Worm (Caenorhabditis elegans) whole organism, midembryonic: Measurements from ENCODE around the gene cyp-34A9.

ENCODE experiments used
- T22C8.4 ChIP-seq: fragments of 200-800 bp; sonication (Bioruptor generic); IDR thresholded peaks from 2 replicates; pipeline ENCODE4 v1.3.6; 2022; ENCODE audit warnings: missing genetic modification characterization, missing compliant biosample characterization
- cog-1 ChIP-seq: sonication (generic microtip); optimal IDR thresholded peaks from 2 replicates; lab custom pipeline; 2016; ENCODE audit warnings: missing genetic modification characterization, missing compliant biosample characterization
- flt-1 ChIP-seq: fragments of 200-800 bp; sonication (Bioruptor generic); IDR thresholded peaks from 2 replicates; pipeline ENCODE4 v1.3.6; 2022; ENCODE audit warnings: missing genetic modification characterization, missing compliant biosample characterization
- klf-2 ChIP-seq: fragments of 200-800 bp; sonication (Bioruptor generic); conservative IDR thresholded peaks from 2 replicates; pipeline ENCODE4 v1.3.6; 2022; ENCODE audit warnings: missing genetic modification reagents, missing genetic modification characterization, missing compliant biosample characterization
- med-1 ChIP-seq: sonication (generic microtip); optimal IDR thresholded peaks from 2 replicates; lab custom pipeline; 2017; ENCODE audit warnings: missing genetic modification characterization, mild to moderate bottlenecking, missing compliant biosample characterization, antibody characterized with exemption, missing genetic modification reagents; ENCODE audit not compliant: insufficient read depth
- ref-1 ChIP-seq: fragments of 200-800 bp; sonication (Bioruptor generic); conservative IDR thresholded peaks from 2 replicates; pipeline ENCODE4 v1.3.6; 2022; ENCODE audit warnings: missing genetic modification reagents, missing genetic modification characterization, missing compliant biosample characterization
- tab-1 ChIP-seq: fragments of 200-800 bp; sonication (Bioruptor generic); IDR thresholded peaks from 2 replicates; pipeline ENCODE4 v1.3.6; 2022; ENCODE audit warnings: missing genetic modification characterization, missing compliant biosample characterization
- ztf-23 ChIP-seq: fragments of 200-800 bp; sonication (Bioruptor generic); IDR thresholded peaks from 2 replicates; pipeline ENCODE4 v1.3.6; 2022; ENCODE audit warnings: missing genetic modification reagents, missing genetic modification characterization, missing compliant biosample characterization
- ztf-29 ChIP-seq: fragments of 200-800 bp; sonication (Bioruptor generic); IDR thresholded peaks from 2 replicates; pipeline ENCODE4 v1.3.6; 2022; ENCODE audit warnings: missing genetic modification reagents, missing genetic modification characterization, missing compliant biosample characterization

The cyp-34A9 gene

DNA sequence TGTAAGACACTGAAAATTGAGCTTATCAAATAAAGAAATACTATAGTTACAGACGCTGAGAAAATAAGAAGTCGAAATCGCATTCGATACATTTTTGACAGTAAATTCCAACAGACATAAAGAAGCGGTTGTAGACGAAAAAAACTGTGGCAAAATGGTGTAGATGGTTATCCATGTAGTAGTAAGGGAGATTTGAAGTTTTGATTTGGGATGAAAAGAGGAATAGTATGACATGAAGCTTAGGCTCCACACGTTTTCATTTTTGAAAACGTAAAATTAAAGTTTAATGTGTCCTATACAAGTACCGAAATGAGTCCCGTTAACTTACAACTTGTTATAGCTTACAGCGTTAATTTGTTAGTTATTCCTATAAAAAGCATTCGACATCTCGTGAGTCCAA, 23.7 kb upstream of the cyp-34A9 start, which contains the start of gene K09D9.9:
TSS of gene K09D9.9 (minus strand) at position 101 of the 400 bp plus-strand sequence.
- TF ChIP-seq ztf-23 (GFP tag; lab: Robert Waterston, UW) = no peak
- no peak for TF ChIP-seq klf-2 (GFP tag; lab: Robert Waterston, UW)
- TF ChIP-seq tab-1 = no peak
- no peak for TF ChIP-seq ztf-29 (GFP tag; lab: Robert Waterston, UW)
- no peak for TF ChIP-seq T22C8.4 (GFP tag; lab: Robert Waterston, UW)
- TF ChIP-seq ref-1 = no peak
- TF ChIP-seq cog-1 (tag; lab: Kevin White, UChicago) = no peak
- TF ChIP-seq flt-1 (GFP tag; lab: Robert Waterston, UW) = no peak
- TF ChIP-seq med-1 = no peak

DNA sequence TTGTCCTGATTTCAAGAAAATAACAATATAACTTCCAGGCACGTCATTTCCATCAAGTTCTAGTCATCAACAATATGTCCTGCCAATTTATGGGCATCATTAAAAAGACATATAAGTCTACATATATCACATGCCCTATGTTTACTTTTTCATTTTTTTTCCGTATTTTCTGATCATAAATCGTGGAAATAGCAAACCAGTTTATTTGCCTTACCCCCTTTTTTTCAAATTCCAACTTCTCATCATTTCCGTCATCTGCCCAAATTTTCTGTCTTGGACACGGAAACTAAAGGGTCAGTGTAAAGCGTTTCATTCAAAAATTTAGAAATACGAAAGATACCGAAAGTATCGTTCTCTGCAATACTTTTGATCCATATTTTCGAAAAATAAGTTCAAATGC, 22.0 kb upstream of the cyp-34A9 start:
- TF ChIP-seq ztf-23 (GFP tag; lab: Robert Waterston, UW) (no peak), tab-1 (no peak), ztf-29 (GFP tag; lab: Robert Waterston, UW) (no peak), klf-2 (GFP tag; lab: Robert Waterston, UW) (no peak), ref-1 (no peak), T22C8.4 (GFP tag; lab: Robert Waterston, UW) (no peak), cog-1 (tag; lab: Kevin White, UChicago) (no peak), med-1 (no peak), flt-1 (GFP tag; lab: Robert Waterston, UW) (no peak)

DNA sequence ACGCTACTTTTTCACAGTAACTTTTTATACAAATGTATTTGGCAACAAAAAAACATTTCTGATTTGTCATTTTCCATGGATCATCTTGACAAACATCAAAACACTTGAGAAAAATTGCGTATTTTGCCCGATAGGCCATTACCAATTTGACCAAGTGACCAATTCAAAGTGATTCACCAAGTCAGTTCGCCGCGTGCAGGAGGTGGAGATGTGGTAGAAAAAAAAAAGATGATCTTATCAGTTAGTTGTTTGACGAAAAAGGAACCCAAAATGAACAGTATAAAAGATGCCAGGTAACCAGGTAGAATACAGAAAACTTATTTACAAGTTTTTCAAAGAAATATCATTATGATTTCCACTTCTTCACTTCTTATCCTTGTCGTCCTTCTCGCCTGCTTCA, 18.7 kb upstream of the cyp-34A9 start, which contains the start of gene nlp-27:
TSS of gene nlp-27 (plus strand) at position 309 of the 400 bp plus-strand sequence.
- TF ChIP-seq ref-1 (no peak), tab-1 (no peak), flt-1 (GFP tag; lab: Robert Waterston, UW) (no peak)

DNA sequence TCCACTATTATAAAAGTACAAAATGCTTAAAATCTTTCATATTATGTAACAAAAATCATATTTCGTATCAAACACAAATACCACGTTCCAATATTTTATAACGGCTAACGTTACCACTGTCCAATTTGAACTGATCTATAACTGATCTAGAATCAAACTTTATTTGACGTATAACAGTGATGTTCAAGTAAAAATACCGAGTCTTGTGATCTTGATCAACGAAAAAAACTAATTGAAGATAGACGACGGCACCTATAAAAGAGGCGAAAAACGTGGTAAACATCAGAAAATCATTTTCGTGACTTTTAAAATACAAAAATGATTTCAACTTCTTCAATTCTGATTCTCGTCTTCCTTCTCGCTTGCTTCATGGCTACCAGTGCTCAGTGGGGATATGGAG, 17.3 kb upstream of the cyp-34A9 start, which contains the start of gene nlp-28:
TSS of gene nlp-28 (plus strand) at position 285 of the 400 bp plus-strand sequence.
- TF ChIP-seq med-1 (no peak), klf-2 (GFP tag; lab: Robert Waterston, UW) (no peak), ref-1 (no peak), T22C8.4 (GFP tag; lab: Robert Waterston, UW) (no peak), cog-1 (tag; lab: Kevin White, UChicago) (no peak), ztf-23 (GFP tag; lab: Robert Waterston, UW) (no peak), tab-1 (no peak), flt-1 (GFP tag; lab: Robert Waterston, UW) (no peak), ztf-29 (GFP tag; lab: Robert Waterston, UW) (no peak)

DNA sequence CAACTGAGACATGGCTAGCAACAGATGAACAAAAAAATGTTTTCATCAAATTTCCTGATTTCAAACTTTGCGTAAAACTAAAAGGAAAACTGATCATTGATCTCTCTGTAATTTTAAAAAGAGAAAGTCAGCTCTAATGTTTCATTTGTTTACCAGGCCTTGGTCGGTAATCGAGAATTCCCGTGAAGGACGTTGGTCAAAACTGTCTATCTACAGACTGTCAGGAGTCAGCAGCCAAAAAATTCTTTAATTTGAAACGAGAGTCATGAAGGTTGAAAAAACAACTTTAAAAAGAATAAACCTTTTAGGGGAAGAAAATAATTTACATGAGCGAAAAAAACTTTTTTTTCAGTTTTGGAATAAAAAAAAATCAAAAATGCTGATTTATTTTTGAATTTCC, 14.8 kb upstream of the cyp-34A9 start:
- TF ChIP-seq tab-1 (no peak), ref-1 (no peak), med-1 (no peak), flt-1 (GFP tag; lab: Robert Waterston, UW) (no peak), cog-1 (tag; lab: Kevin White, UChicago) (no peak), ztf-23 (GFP tag; lab: Robert Waterston, UW) (no peak)

DNA sequence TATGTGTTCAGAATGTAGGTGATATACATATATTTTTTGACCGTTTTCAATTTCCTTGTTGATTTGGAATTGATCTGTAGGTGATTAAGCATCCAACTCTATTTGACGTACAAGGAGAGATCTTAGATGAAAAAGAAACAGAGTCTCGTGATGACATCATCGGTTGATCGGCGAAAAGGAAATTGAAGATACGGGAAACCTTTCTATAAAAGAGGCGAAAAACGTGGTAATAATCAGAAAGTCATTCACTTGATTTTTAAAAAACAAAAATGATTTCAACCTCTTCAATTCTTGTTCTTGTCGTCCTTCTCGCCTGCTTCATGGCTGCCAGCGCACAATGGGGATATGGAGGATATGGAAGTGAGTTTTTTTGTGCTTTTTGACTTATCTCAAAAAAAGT, 13.8 kb upstream of the cyp-34A9 start, which contains the start of gene nlp-29:
TSS of gene nlp-29 (plus strand) at position 248 of the 400 bp plus-strand sequence.
- no peak for TF ChIP-seq cog-1 (tag; lab: Kevin White, UChicago)
- no peak for TF ChIP-seq ztf-23 (GFP tag; lab: Robert Waterston, UW)
- TF ChIP-seq klf-2 (GFP tag; lab: Robert Waterston, UW) = no peak
- TF ChIP-seq ztf-29 (GFP tag; lab: Robert Waterston, UW) = no peak
- TF ChIP-seq flt-1 (GFP tag; lab: Robert Waterston, UW) = no peak
- no peak for TF ChIP-seq T22C8.4 (GFP tag; lab: Robert Waterston, UW)
- TF ChIP-seq ref-1 = no peak
- no peak for TF ChIP-seq tab-1
- TF ChIP-seq med-1 = no peak

DNA sequence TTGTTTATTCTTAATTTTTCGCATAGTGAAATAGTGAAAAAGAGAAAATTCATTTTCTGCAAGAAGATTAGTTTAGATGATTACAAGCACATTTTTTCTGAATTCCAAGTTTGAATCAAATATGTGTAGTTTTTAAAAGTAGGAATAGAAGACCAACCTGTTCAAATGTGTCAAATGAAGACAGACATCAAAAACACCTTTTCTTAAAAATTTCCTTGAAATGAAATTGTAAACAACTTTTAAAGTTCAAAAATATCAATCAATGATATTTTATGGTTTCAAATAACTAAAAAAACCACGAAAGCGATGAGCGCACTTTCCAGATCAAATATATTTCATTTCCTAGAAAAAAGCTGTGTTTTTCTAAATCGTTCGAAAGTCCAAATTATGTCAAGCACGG, 11.3 kb upstream of the cyp-34A9 start, which contains the start of gene nlp-30:
TSS of gene nlp-30 (plus strand) at position 301 of the 400 bp plus-strand sequence.
- TF ChIP-seq ztf-23 (GFP tag; lab: Robert Waterston, UW) = no peak
- TF ChIP-seq ztf-29 (GFP tag; lab: Robert Waterston, UW) = no peak
- no peak for TF ChIP-seq tab-1
- no peak for TF ChIP-seq flt-1 (GFP tag; lab: Robert Waterston, UW)
- no peak for TF ChIP-seq ref-1

DNA sequence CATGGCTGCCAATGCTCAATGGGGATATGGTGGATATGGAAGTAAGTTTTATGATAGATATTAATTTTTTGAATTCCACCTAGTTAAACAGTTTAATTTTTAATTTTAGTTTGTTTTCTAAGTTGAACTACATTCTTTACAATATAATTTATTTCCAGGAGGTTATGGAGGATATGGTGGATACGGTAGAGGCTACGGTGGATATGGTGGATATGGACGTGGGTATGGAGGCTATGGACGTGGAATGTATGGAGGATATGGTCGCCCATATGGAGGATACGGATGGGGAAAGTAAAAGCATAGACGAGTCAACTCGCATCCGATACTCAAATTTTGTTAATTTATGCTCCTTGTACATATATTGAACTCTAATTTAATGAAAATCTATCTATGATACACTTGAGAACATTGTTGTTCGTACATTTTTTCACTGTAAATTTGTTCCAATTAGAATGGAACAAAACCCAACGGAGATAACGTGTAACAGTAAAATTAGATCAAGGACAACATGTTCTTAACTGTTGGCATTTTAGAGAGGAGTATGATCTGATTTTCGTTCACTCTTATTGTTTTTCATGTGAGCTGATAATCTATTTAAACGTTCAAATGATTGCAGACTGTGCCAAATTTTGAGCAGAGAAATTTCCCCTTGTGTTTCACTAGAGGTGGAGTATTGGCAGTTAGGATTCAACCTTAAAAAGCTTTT, 10.0 kb upstream of the cyp-34A9 start:
- TF ChIP-seq med-1 = no peak
- no peak for TF ChIP-seq T22C8.4 (GFP tag; lab: Robert Waterston, UW)
- no peak for TF ChIP-seq ztf-29 (GFP tag; lab: Robert Waterston, UW)
- no peak for TF ChIP-seq flt-1 (GFP tag; lab: Robert Waterston, UW)
- TF ChIP-seq tab-1 = no peak

DNA sequence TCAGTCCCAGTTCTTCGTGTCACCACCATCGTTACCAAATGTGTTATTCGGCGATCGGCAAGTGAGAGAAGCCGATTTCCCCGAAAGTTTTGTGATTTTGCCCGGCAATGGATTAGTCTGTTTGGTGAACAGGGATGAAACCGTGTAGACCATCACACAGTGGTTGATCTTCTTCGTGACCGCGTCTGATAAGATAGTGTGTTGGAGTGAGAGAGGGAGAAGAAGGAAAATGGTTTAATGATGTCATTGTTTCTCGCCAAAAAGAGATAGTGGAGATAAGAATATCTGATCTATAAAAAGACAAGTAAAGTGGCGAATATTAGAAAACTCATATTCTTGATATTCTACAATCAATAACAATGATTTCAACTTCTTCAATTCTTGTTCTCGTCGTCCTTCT, 9.5 kb upstream of the cyp-34A9 start, which contains the start of gene nlp-31:
TSS of gene nlp-31 (plus strand) at position 237 of the 400 bp plus-strand sequence.
- no peak for TF ChIP-seq klf-2 (GFP tag; lab: Robert Waterston, UW)

DNA sequence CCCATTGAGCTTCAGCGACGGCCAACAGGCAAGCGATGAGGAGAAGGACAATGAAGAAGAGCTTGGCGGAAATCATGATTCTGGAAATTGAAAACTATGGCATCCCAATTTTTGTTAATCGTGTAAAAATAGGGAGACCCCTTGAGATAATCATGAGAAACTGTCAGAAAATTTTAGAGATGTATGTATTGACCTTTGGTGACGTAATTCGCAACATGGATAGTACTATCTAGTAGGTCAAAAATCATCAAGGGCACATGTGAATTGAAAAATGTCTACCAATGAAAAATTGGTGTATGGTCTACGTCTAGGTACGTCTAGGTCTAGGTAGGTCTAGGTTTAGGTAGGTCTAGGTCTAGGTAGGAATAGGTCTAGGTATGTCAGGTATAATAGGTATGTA, 8.7 kb upstream of the cyp-34A9 start, which contains the start of gene nlp-34:
TSS of gene nlp-34 (minus strand) at position 82 of the 400 bp plus-strand sequence.
- no peak for TF ChIP-seq ztf-29 (GFP tag; lab: Robert Waterston, UW)
- TF ChIP-seq ztf-23 (GFP tag; lab: Robert Waterston, UW) = no peak
- no peak for TF ChIP-seq T22C8.4 (GFP tag; lab: Robert Waterston, UW)
- no peak for TF ChIP-seq med-1
- no peak for TF ChIP-seq tab-1

DNA sequence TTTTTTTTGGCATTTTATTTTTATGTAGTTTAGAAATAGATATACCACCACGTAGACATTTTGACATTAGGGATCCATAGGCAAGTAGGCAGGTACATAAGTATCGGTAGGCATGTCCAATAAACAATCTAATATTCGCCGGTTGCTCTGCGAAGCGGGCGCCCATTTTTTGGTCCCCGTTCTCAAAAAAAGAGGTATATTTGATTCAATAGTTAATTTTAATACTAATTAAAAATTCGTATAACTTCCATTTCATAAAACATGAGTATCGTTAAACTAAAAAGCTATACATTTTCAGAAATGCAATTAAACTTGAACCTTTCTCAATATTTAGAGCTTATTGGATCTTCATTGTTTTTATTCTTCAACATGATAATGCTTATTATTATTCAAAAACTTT, 6.6 kb upstream of the cyp-34A9 start, which contains the start of gene str-83:
TSS of gene str-83 (plus strand) at position 301 of the 400 bp plus-strand sequence.
- no peak for TF ChIP-seq klf-2 (GFP tag; lab: Robert Waterston, UW)
- TF ChIP-seq ref-1 = no peak
- TF ChIP-seq cog-1 (tag; lab: Kevin White, UChicago) = no peak
- TF ChIP-seq ztf-23 (GFP tag; lab: Robert Waterston, UW) = no peak
- no peak for TF ChIP-seq T22C8.4 (GFP tag; lab: Robert Waterston, UW)
- no peak for TF ChIP-seq flt-1 (GFP tag; lab: Robert Waterston, UW)
- no peak for TF ChIP-seq ztf-29 (GFP tag; lab: Robert Waterston, UW)
- no peak for TF ChIP-seq med-1
- no peak for TF ChIP-seq tab-1
